Worm (Caenorhabditis elegans): Measurements from ENCODE around the gene Y76B12C.4.

The Y76B12C.4 gene

ce11 chrIV:1953132-1953629, 19.0 kb downstream of the Y76B12C.4 start, which contains the start of gene F52C12.2:
Gene F52C12.2, plus strand, starts transcription at chrIV:1953579.
- TF ChIP-seq lin-13 (GFP tag; optimal IDR thresholded peaks at IDR 0.05), result peak; percentile 37
- TF ChIP-seq sma-3 (GFP tag; optimal IDR thresholded peaks at IDR 0.05), result peak; percentile 56
- TF ChIP-seq unc-62 (GFP tag; optimal IDR thresholded peaks at IDR 0.05), result no peak
- TF ChIP-seq unc-55 (GFP tag; optimal IDR thresholded peaks at IDR 0.05), result peak; percentile 63
- TF ChIP-seq R02D3.7 (tag; optimal IDR thresholded peaks at IDR 0.05), result no peak
- peak; percentile 17 for TF ChIP-seq C34F6.9 (tag; optimal IDR thresholded peaks at IDR 0.05)
- peak; percentile 62 for TF ChIP-seq crh-2 (tag; optimal IDR thresholded peaks at IDR 0.05)
- TF ChIP-seq lsy-2 (tag; optimal IDR thresholded peaks at IDR 0.05), result peak; percentile 43 to 77
- no peak for TF ChIP-seq nhr-77 (tag; optimal IDR thresholded peaks at IDR 0.05)
- TF ChIP-seq ama-1 (optimal IDR thresholded peaks at IDR 0.05), result no peak
- TF ChIP-seq lin-11 (tag; optimal IDR thresholded peaks at IDR 0.05), result no peak
- peak; percentile 42 for TF ChIP-seq nhr-25 (tag; optimal IDR thresholded peaks at IDR 0.05)
- no peak for TF ChIP-seq mab-5 (tag; optimal IDR thresholded peaks at IDR 0.05)
- peak; percentile 0 for TF ChIP-seq fos-1 (tag; optimal IDR thresholded peaks at IDR 0.05)
- TF ChIP-seq unc-39 (tag; optimal IDR thresholded peaks at IDR 0.05), result no peak
- peak; percentile 54 for TF ChIP-seq F13H6.1 (tag; optimal IDR thresholded peaks at IDR 0.05)
- TF ChIP-seq egl-27 (tag; optimal IDR thresholded peaks at IDR 0.05), result no peak
- TF ChIP-seq nhr-237 (tag; optimal IDR thresholded peaks at IDR 0.05), result peak; percentile 17
- peak; percentile 80 for TF ChIP-seq gmeb-1 (tag; optimal IDR thresholded peaks at IDR 0.05)
- peak; percentile 18 for TF ChIP-seq nhr-129 (tag; optimal IDR thresholded peaks at IDR 0.05)

DNA sequence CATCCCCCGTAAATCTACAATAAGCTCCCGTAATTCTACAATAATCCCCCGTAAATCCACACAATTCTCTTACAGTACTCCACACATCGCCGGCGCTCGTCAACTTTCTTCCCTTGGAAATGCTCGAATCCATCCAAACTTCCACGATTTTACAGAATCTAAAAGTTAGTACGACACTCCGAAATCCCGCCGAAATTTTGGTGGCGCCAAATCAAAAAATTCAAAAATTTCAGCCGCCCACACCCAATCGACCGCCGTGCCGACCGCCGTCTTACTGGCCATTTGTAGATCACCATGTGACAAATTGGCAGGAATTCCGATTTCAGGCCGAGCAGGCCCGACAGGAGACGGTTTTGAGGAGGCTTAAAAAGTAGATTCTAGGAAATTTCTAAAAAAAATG, 19.9 kb downstream of the Y76B12C.4 start:
- TF ChIP-seq gmeb-1 (tag; optimal IDR thresholded peaks at IDR 0.05), result no peak
- TF ChIP-seq C34F6.9 (tag; optimal IDR thresholded peaks at IDR 0.05), result no peak
- TF ChIP-seq snpc-4 (tag; optimal IDR thresholded peaks at IDR 0.05), result no peak
- TF ChIP-seq elt-3 (tag; optimal IDR thresholded peaks at IDR 0.05), result no peak

DNA sequence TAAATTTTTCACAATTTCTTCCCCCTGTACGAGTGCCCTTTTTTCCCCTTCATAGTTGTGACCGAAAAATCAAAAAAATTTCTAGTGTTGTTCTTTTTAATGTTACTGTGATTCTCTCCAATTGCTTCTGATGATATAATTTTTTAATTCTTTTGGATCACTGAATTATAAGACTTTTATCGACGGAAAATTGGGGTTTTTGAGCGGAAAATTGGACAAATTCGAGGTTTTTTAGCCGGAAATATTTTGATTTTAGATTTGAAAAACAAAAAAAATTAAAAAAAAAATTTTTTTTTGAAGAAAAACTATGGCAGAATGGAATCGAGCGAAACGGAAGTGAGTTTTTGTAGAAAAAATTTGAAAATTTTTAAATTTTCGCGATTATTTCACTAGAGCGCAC, 24.3 kb downstream of the Y76B12C.4 start, which contains the start of gene tsen-54:
tsen-54 (plus strand) TSS at position 301 of the 400 bp plus-strand sequence.
- no peak for TF ChIP-seq snpc-4 (tag; optimal IDR thresholded peaks at IDR 0.05)
- no peak for TF ChIP-seq lsy-2 (tag; optimal IDR thresholded peaks at IDR 0.05)

DNA sequence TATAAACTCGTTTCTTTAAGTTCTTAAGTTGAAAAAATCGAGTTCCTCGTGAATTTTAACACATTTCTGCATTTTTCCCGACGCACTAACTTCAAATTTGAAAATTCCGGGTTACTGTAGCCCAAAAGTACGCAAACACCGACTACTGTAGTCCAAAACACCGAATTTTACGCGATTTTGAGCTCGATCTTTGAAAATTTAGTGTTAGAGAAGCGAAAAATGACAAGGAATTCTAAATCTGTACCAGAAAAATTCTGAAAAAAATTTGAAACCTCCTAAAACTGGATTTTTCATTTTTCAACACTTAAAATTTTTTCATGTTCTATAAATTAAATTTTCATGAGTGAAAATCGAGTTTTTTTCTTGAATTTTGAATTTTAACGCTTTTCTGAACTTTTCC, 27.0 kb downstream of the Y76B12C.4 start:
- TF ChIP-seq sma-3 (GFP tag; optimal IDR thresholded peaks at IDR 0.05), result no peak

DNA sequence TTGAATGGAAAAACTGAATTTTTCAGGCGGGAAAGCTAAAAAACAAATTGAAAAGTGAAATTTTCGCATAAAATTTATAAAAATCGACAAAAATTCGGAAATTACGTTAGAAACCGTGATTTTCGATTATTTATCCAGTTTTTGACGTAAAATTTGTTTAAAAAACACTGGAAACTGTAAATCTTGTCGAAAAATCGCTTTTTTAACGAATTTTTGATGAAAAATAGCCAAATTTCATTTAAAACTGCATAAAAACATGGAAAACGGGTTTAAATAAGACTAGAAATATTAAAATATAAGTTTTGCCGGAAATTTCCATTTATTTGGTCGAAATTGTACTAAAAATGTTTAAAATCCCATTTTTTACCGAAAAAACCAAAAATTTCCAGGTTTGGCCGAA, 48.0 kb downstream of the Y76B12C.4 start:
- TF ChIP-seq sma-9 (GFP tag; optimal IDR thresholded peaks at IDR 0.05), result no peak
- no peak for TF ChIP-seq sma-9 (tag; optimal IDR thresholded peaks at IDR 0.05)
- no peak for TF ChIP-seq nhr-77 (tag; optimal IDR thresholded peaks at IDR 0.05)

DNA sequence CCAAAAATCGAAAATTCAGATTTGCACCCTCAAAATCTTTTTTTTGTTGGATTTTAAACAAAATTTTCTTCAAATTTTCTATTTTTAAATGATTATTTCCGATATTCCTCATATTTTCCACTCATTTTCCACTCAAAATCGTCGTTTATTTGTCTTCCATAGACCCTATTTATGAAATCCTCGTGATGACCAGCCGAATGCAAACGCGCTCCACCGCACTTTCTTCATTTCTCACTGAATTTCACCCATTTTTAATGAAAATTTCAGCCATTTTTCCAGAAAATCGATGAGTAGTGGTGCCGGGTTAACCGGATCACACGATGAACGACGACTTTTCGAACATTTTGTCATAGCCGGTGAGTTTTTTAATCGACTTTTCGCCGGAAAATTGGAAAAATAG, 48.4 kb downstream of the Y76B12C.4 start, which contains the start of gene denn-4:
denn-4 (plus strand) TSS at position 280 of the 400 bp plus-strand sequence.
- TF ChIP-seq snpc-4 (tag; optimal IDR thresholded peaks at IDR 0.05) (no peak), skn-1 (tag; optimal IDR thresholded peaks at IDR 0.05) (no peak), unc-55 (GFP tag; optimal IDR thresholded peaks at IDR 0.05) (peak; percentile 25), nhr-237 (tag; optimal IDR thresholded peaks at IDR 0.05) (no peak), lsy-2 (tag; optimal IDR thresholded peaks at IDR 0.05) (peak in 1 of 2 experiments; percentile 52), nhr-129 (tag; optimal IDR thresholded peaks at IDR 0.05) (peak; percentile 1), fos-1 (tag; optimal IDR thresholded peaks at IDR 0.05) (no peak), C34F6.9 (tag; optimal IDR thresholded peaks at IDR 0.05) (peak; percentile 29)

Measured in whole organism, L2 larva.